Worm (Caenorhabditis elegans): ENCODE measurements around the gene cav-1.

DNA sequence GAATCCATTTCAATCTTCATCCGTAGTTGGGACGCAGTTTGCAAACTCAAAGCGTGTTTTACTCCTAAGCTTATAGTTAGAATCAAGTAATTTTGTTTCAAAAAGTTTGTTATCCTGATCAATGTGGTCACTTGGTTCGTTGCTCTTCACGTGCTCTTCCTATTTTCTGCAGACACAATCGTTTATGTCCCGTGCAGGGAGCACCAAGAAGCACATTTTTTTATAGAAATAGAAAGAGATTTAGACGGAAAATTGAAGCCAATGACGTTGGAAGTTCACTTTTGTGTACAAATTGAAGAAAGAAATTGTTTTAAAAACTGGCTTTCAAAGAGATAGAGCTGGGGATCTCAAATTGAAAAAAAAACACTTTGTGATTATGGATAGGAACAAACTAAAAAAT, 10.6 kb upstream of the cav-1 start:
- TF ChIP-seq hmg-4 (GFP tag; optimal IDR thresholded peaks at IDR 0.05) (no peak), F13C5.2 (tag; optimal IDR thresholded peaks at IDR 0.05) (no peak), ama-1 (optimal IDR thresholded peaks at IDR 0.05) (no peak), ets-7 (tag; optimal IDR thresholded peaks at IDR 0.05) (no peak), tbx-37 (GFP tag; conservative IDR thresholded peaks at IDR 0.05) (no peak), tbx-11 (GFP tag; IDR thresholded peaks at IDR 0.05) (no peak), pes-1 (GFP tag; IDR thresholded peaks at IDR 0.05) (no peak), hnd-1 (tag; optimal IDR thresholded peaks at IDR 0.05) (no peak), tra-4 (tag; optimal IDR thresholded peaks at IDR 0.05) (no peak), flt-1 (GFP tag; IDR thresholded peaks at IDR 0.05) (no peak), B0310.2 (tag; optimal IDR thresholded peaks at IDR 0.05) (no peak), ceh-13 (GFP tag; optimal IDR thresholded peaks at IDR 0.05) (no peak), aly-1 (tag; optimal IDR thresholded peaks at IDR 0.05) (no peak), hmbx-1 (tag; optimal IDR thresholded peaks at IDR 0.05) (no peak)
